Worm (Caenorhabditis elegans) whole organism, late embryonic: ENCODE measurements around the gene ZK154.5.

Experiments used
- F13H6.1 ChIP-seq: sonication (generic microtip); optimal IDR thresholded peaks from 2 replicates; lab custom pipeline; 2016; ENCODE audit warnings: missing genetic modification characterization, missing compliant biosample characterization
- ama-1 ChIP-seq: fragments of 150-350 bp; optimal IDR thresholded peaks from 2 replicates; lab custom pipeline; 2014
- ceh-14 ChIP-seq: sonication (generic microtip); optimal IDR thresholded peaks from 2 replicates; lab custom pipeline; 2016; ENCODE audit warnings: missing genotype, missing genetic modification characterization, missing compliant biosample characterization
- elt-2 ChIP-seq: sonication (generic microtip); optimal IDR thresholded peaks from 2 replicates; lab custom pipeline; 2016; ENCODE audit warnings: missing genetic modification reagents, missing genetic modification characterization, missing compliant biosample characterization
- fkh-10 ChIP-seq: fragments of 150-350 bp; optimal IDR thresholded peaks from 2 replicates; lab custom pipeline; 2014; ENCODE audit warnings: missing biosample characterization, missing genetic modification reagents, missing genetic modification characterization
- lin-11 ChIP-seq: fragments of 200-800 bp; sonication (Bioruptor generic); optimal IDR thresholded peaks from 2 replicates; lab custom pipeline; 2018; ENCODE audit warnings: mild to moderate bottlenecking, missing genetic modification characterization, missing compliant biosample characterization
- nhr-11 ChIP-seq: fragments of 150-350 bp; optimal IDR thresholded peaks from 2 replicates; lab custom pipeline; 2014; ENCODE audit warnings: missing biosample characterization, missing genetic modification characterization
- pha-4 ChIP-seq: fragments of 150-350 bp; optimal IDR thresholded peaks from 2 replicates; lab custom pipeline; 2018; ENCODE audit warnings: missing biosample characterization, missing genetic modification reagents, missing genetic modification characterization
- sox-2 ChIP-seq: fragments of 200-800 bp; sonication (Bioruptor generic); IDR thresholded peaks from 2 replicates; pipeline ENCODE4 v1.3.6; 2022; ENCODE audit warnings: missing genetic modification reagents, missing genetic modification characterization, missing compliant biosample characterization
- ztf-16 ChIP-seq: sonication (generic microtip); optimal IDR thresholded peaks from 2 replicates; lab custom pipeline; 2017; ENCODE audit warnings: missing genetic modification characterization, missing compliant biosample characterization

ce11 chrX:7752770-7753169 is 35.0 kb downstream of the ZK154.5 start, which contains the start of gene deg-1:
- no peak for TF ChIP-seq ceh-14 (tag; lab: Kevin White, UChicago)
- no peak for TF ChIP-seq ztf-16
- TF ChIP-seq fkh-10 (GFP tag; lab: Kevin White, UChicago) = no peak
- TF ChIP-seq elt-2 (tag; lab: Kevin White, UChicago) = no peak
- TF ChIP-seq ama-1 (lab: Kevin White, UChicago) = no peak
- TF ChIP-seq F13H6.1 = no peak
- TF ChIP-seq nhr-11 (tag; lab: Kevin White, UChicago) = no peak
- TF ChIP-seq lin-11 (tag; lab: Kevin White, UChicago) = no peak
- TF ChIP-seq pha-4 (tag; lab: Kevin White, UChicago) = no peak
- no peak for TF ChIP-seq sox-2 (GFP tag; lab: Robert Waterston, UW)
